Fruit fly (Drosophila melanogaster): ENCODE results near the gene Lsd-2.
A peak's percentile ranks its signal among the peaks of the same experiment; 100 is the strongest.

The Lsd-2 gene

dm6 chrX:15043700-15044225 lies 32.3 kb downstream of the Lsd-2 start, which contains the start of gene CG5541:
CG5541 (plus strand) TSS chrX:15044123.
- TF ChIP-seq tup (GFP tag; optimal IDR thresholded peaks at IDR 0.05) (no peak), HmgZ (tag; optimal IDR thresholded peaks at IDR 0.05) (peak; percentile 21), Mad (GFP tag; optimal IDR thresholded peaks at IDR 0.05) (peak; percentile 16), slou (GFP tag; optimal IDR thresholded peaks at IDR 0.05) (no peak), Oli (tag; optimal IDR thresholded peaks at IDR 0.05) (no peak), gsb-n (tag; optimal IDR thresholded peaks at IDR 0.05) (no peak), crp (GFP tag; optimal IDR thresholded peaks at IDR 0.05) (no peak), NFAT (GFP tag; IDR thresholded peaks at IDR 0.05) (no peak), CG4328 (GFP tag; optimal IDR thresholded peaks at IDR 0.05) (peak; percentile 38), ase (GFP tag; IDR thresholded peaks at IDR 0.05) (no peak), CG11723 (GFP tag; optimal IDR thresholded peaks at IDR 0.05) (no peak), hkb (optimal IDR thresholded peaks at IDR 0.05) (no peak), hkb (GFP tag; IDR thresholded peaks at IDR 0.05) (no peak), CG10209 (GFP tag; optimal IDR thresholded peaks at IDR 0.05) (no peak), br (optimal IDR thresholded peaks at IDR 0.05) (no peak), CrebB (tag; optimal IDR thresholded peaks at IDR 0.05) (no peak), CG2120 (GFP tag; optimal IDR thresholded peaks at IDR 0.05) (peak; percentile 45), TFAM (GFP tag; optimal IDR thresholded peaks at IDR 0.05) (no peak), corto (GFP tag; optimal IDR thresholded peaks at IDR 0.05) (no peak), Ssrp (tag; optimal IDR thresholded peaks at IDR 0.05) (no peak), Jarid2 (GFP tag; optimal IDR thresholded peaks at IDR 0.05) (peak; percentile 58), cato (GFP tag; optimal IDR thresholded peaks at IDR 0.05; ENCODE audit: borderline replicate concordance) (no peak), CG11093 (GFP tag; IDR thresholded peaks at IDR 0.05) (no peak), dpn (GFP tag; optimal IDR thresholded peaks at IDR 0.05) (no peak), hth (optimal IDR thresholded peaks at IDR 0.05) (no peak), CG9437 (GFP tag; optimal IDR thresholded peaks at IDR 0.05) (peak; percentile 72), cwo (GFP tag; optimal IDR thresholded peaks at IDR 0.05) (no peak), Side (GFP tag; optimal IDR thresholded peaks at IDR 0.05) (no peak), lab (GFP tag; optimal IDR thresholded peaks at IDR 0.05) (peak; percentile 14), odd (GFP tag; optimal IDR thresholded peaks at IDR 0.05) (no peak), psq (GFP tag; optimal IDR thresholded peaks at IDR 0.05) (no peak), so (GFP tag; IDR thresholded peaks at IDR 0.05) (no peak), CG18599 (GFP tag; optimal IDR thresholded peaks at IDR 0.05) (peak; percentile 40), CG2678 (tag; optimal IDR thresholded peaks at IDR 0.05) (peak; percentile 32), Xbp1 (GFP tag; optimal IDR thresholded peaks at IDR 0.05) (no peak), CG3838 (GFP tag; optimal IDR thresholded peaks at IDR 0.05) (no peak), row (GFP tag; IDR thresholded peaks at IDR 0.05) (peak; percentile 92), tap (tag; optimal IDR thresholded peaks at IDR 0.05) (no peak), Gug (GFP tag; IDR thresholded peaks at IDR 0.05) (no peak), unc-4 (GFP tag; IDR thresholded peaks at IDR 0.05; ENCODE audit: partially characterized antibody) (no peak), YL-1 (GFP tag; optimal IDR thresholded peaks at IDR 0.05) (no peak), sima (GFP tag; optimal IDR thresholded peaks at IDR 0.05) (no peak), sna (GFP tag; IDR thresholded peaks at IDR 0.05; ENCODE audit: partially characterized antibody) (no peak), CG9215 (GFP tag; IDR thresholded peaks at IDR 0.05) (0 out of 2 replicates have a peak, but pooled peaks have one; percentile 6), CG10543 (GFP tag; optimal IDR thresholded peaks at IDR 0.05) (peak; percentile 82), Dref (GFP tag; IDR thresholded peaks at IDR 0.05) (no peak), Adf1 (GFP tag; IDR thresholded peaks at IDR 0.05) (no peak), Med (GFP tag) (peak; percentile 61), CG3847 (GFP tag; IDR thresholded peaks at IDR 0.05) (no peak; the same call in 1 of the 2 replicates), E2f1 (GFP tag; IDR thresholded peaks at IDR 0.05) (no peak), cad (GFP tag; optimal IDR thresholded peaks at IDR 0.05) (no peak)
